Fruit fly (Drosophila melanogaster) whole organism, embryonic: Measurements from ENCODE around the gene Ugt37B1.

Experiments used
- Adf1 ChIP-seq: fragments of 200-800 bp; sonication (Bioruptor generic); IDR thresholded peaks from 2 replicates; pipeline ENCODE4 v1.3.6; 2022; ENCODE audit warnings: missing biosample characterization, missing genetic modification characterization
- Atf-2 ChIP-seq: fragments of 200-800 bp; sonication (Bioruptor generic); optimal IDR thresholded peaks from 2 replicates; lab custom pipeline; 2016; ENCODE audit warnings: missing biosample characterization, missing genetic modification characterization
- B-H1 ChIP-seq: fragments of 200-800 bp; sonication (Bioruptor generic); IDR thresholded peaks from 3 replicates; pipeline ENCODE4 v1.3.6; 2022; ENCODE audit warnings: missing biosample characterization, missing genetic modification characterization
- CG10147 ChIP-seq: fragments of 200-800 bp; sonication (Bioruptor generic); optimal IDR thresholded peaks from 2 replicates; lab custom pipeline; 2019; ENCODE audit warnings: missing biosample characterization, mild to moderate bottlenecking, missing genetic modification characterization, moderate library complexity
- CG11504 ChIP-seq: fragments of 200-800 bp; sonication (Bioruptor generic); optimal IDR thresholded peaks from 3 replicates; lab custom pipeline; 2019; ENCODE audit warnings: missing biosample characterization, mild to moderate bottlenecking, missing genetic modification characterization, moderate library complexity
- CG13775 ChIP-seq: fragments of 200-800 bp; sonication (Bioruptor generic); optimal IDR thresholded peaks from 3 replicates; lab custom pipeline; 2017; ENCODE audit warnings: missing biosample characterization, mild to moderate bottlenecking, missing genetic modification characterization
- CG17328 ChIP-seq: fragments of 200-800 bp; sonication (Bioruptor generic); IDR thresholded peaks from 2 replicates; pipeline ENCODE4 v1.3.6; 2022; ENCODE audit warnings: missing biosample characterization, missing genetic modification characterization
- CG17359 ChIP-seq: fragments of 200-800 bp; sonication (Bioruptor generic); optimal IDR thresholded peaks from 3 replicates; lab custom pipeline; 2018; ENCODE audit warnings: missing biosample characterization, mild to moderate bottlenecking, missing genetic modification characterization, moderate library complexity
- CG2120 ChIP-seq: fragments of 200-800 bp; sonication (Bioruptor generic); optimal IDR thresholded peaks from 3 replicates; lab custom pipeline; 2016; ENCODE audit warnings: missing biosample characterization, missing genetic modification characterization
- CG2202 ChIP-seq: fragments of 200-800 bp; sonication (Bioruptor generic); optimal IDR thresholded peaks from 2 replicates; lab custom pipeline; 2018; ENCODE audit warnings: missing biosample characterization, mild to moderate bottlenecking, missing genetic modification characterization
- CG2712 ChIP-seq: fragments of 200-800 bp; optimal IDR thresholded peaks from 3 replicates; lab custom pipeline; 2019; ENCODE audit warnings: missing biosample characterization, mild to moderate bottlenecking, missing genetic modification characterization, moderate library complexity
- CG2875 ChIP-seq: fragments of 200-800 bp; sonication (Bioruptor generic); optimal IDR thresholded peaks from 2 replicates; lab custom pipeline; 2017; ENCODE audit warnings: missing biosample characterization, mild to moderate bottlenecking, missing genetic modification characterization, missing genetic modification reagents
- CG33213 ChIP-seq: fragments of 200-800 bp; sonication (Bioruptor generic); optimal IDR thresholded peaks from 3 replicates; lab custom pipeline; 2016; ENCODE audit warnings: missing biosample characterization, missing genetic modification characterization
- CG34224 ChIP-seq: fragments of 200-800 bp; sonication (Bioruptor generic); IDR thresholded peaks from 3 replicates; pipeline ENCODE4 v1.3.6; 2022; ENCODE audit warnings: missing biosample characterization, missing genetic modification characterization; ENCODE audit not compliant: partially characterized antibody
- CG42726 ChIP-seq: fragments of 200-800 bp; sonication (Bioruptor generic); IDR thresholded peaks from 2 replicates; pipeline ENCODE4 v1.3.6; 2022; ENCODE audit warnings: missing biosample characterization, missing genetic modification characterization; ENCODE audit not compliant: partially characterized antibody
- CG6791 ChIP-seq: fragments of 200-800 bp; sonication (Bioruptor generic); IDR thresholded peaks from 3 replicates; pipeline ENCODE4 v1.3.6; 2022; ENCODE audit warnings: missing biosample characterization, missing genetic modification characterization; ENCODE audit not compliant: partially characterized antibody
- CG8924 ChIP-seq: fragments of 200-800 bp; optimal IDR thresholded peaks from 3 replicates; lab custom pipeline; 2019; ENCODE audit warnings: missing biosample characterization, mild to moderate bottlenecking, missing genetic modification characterization, moderate library complexity
- CG8944 ChIP-seq: fragments of 200-800 bp; sonication (Bioruptor generic); optimal IDR thresholded peaks from 3 replicates; lab custom pipeline; 2016; ENCODE audit warnings: missing biosample characterization, missing genetic modification characterization
- E2f1 ChIP-seq: fragments of 200-800 bp; sonication (Bioruptor generic); IDR thresholded peaks from 2 replicates; pipeline ENCODE4 v1.3.6; 2022; ENCODE audit warnings: missing biosample characterization, missing genetic modification characterization
- HHEX ChIP-seq: fragments of 200-800 bp; sonication (Bioruptor generic); optimal IDR thresholded peaks from 3 replicates; lab custom pipeline; 2017; ENCODE audit warnings: missing biosample characterization, mild to moderate bottlenecking, missing genetic modification characterization, missing genetic modification reagents
- HLHmδ ChIP-seq: fragments of 200-800 bp; sonication (Bioruptor generic); optimal IDR thresholded peaks from 2 replicates; lab custom pipeline; 2018; ENCODE audit warnings: missing biosample characterization, mild to moderate bottlenecking, missing genetic modification characterization, moderate library complexity
- Jarid2 ChIP-seq: fragments of 200-800 bp; sonication (Bioruptor generic); optimal IDR thresholded peaks from 3 replicates; lab custom pipeline; 2017; ENCODE audit warnings: mild to moderate bottlenecking, missing biosample characterization, missing genetic modification reagents, missing genetic modification characterization
- Mrtf ChIP-seq: fragments of 200-800 bp; sonication (Bioruptor generic); IDR thresholded peaks from 3 replicates; pipeline ENCODE4 v1.3.6; 2022; ENCODE audit warnings: missing biosample characterization, missing genetic modification characterization
- NK7.1 ChIP-seq: fragments of 200-800 bp; sonication (Bioruptor generic); optimal IDR thresholded peaks from 3 replicates; lab custom pipeline; 2016; ENCODE audit warnings: missing biosample characterization, missing genetic modification characterization
- Neu2 ChIP-seq: fragments of 200-800 bp; sonication (Bioruptor generic); optimal IDR thresholded peaks from 3 replicates; lab custom pipeline; 2016; ENCODE audit warnings: missing biosample characterization, missing genetic modification characterization, borderline replicate concordance
- Nf-YC ChIP-seq: fragments of 200-800 bp; optimal IDR thresholded peaks from 3 replicates; lab custom pipeline; 2019; ENCODE audit warnings: missing biosample characterization, mild to moderate bottlenecking, missing genetic modification characterization, moderate library complexity
- Scr ChIP-seq: fragments of 200-800 bp; sonication (Bioruptor generic); IDR thresholded peaks from 2 replicates; pipeline ENCODE4 v1.3.6; 2022; ENCODE audit warnings: missing biosample characterization, missing genetic modification characterization; ENCODE audit not compliant: partially characterized antibody
- chif ChIP-seq, 2 experiments: fragments of 200-800 bp; sonication (Bioruptor generic); optimal IDR thresholded peaks; 3 replicates each; lab custom pipeline; 2016; ENCODE audit warnings: missing biosample characterization in 2 of 2, missing genetic modification characterization in 2 of 2
- chinmo ChIP-seq: fragments of 200-800 bp; sonication (Bioruptor generic); IDR thresholded peaks from 4 replicates; pipeline ENCODE4 v1.3.6; 2022; ENCODE audit warnings: missing biosample characterization, missing genetic modification characterization; ENCODE audit not compliant: partially characterized antibody
- chn ChIP-seq: fragments of 200-800 bp; sonication (Bioruptor generic); optimal IDR thresholded peaks from 2 replicates; lab custom pipeline; 2016; ENCODE audit warnings: missing biosample characterization, missing genetic modification characterization
- ems ChIP-seq: fragments of 200-800 bp; sonication (Bioruptor generic); optimal IDR thresholded peaks from 3 replicates; lab custom pipeline; 2016; ENCODE audit warnings: missing biosample characterization, missing genetic modification characterization
- fd64A ChIP-seq: fragments of 200-800 bp; sonication (Bioruptor generic); optimal IDR thresholded peaks from 3 replicates; lab custom pipeline; 2018; ENCODE audit warnings: missing biosample characterization, mild to moderate bottlenecking, missing genetic modification characterization
- gce ChIP-seq: fragments of 200-800 bp; sonication (Bioruptor generic); IDR thresholded peaks from 3 replicates; pipeline ENCODE4 v1.3.6; 2022; ENCODE audit warnings: missing biosample characterization, missing genetic modification characterization
- gcm ChIP-seq: fragments of 200-800 bp; sonication (Bioruptor generic); optimal IDR thresholded peaks from 2 replicates; lab custom pipeline; 2019; ENCODE audit warnings: missing biosample characterization, mild to moderate bottlenecking, missing genetic modification characterization, moderate library complexity
- ken ChIP-seq: fragments of 200-800 bp; sonication (Bioruptor generic); IDR thresholded peaks from 3 replicates; pipeline ENCODE4 v1.3.6; 2022; ENCODE audit warnings: missing biosample characterization, missing genetic modification characterization
- mirr ChIP-seq: fragments of 200-800 bp; sonication (Bioruptor generic); optimal IDR thresholded peaks from 3 replicates; lab custom pipeline; 2018; ENCODE audit warnings: missing biosample characterization, mild to moderate bottlenecking, missing genetic modification characterization
- onecut ChIP-seq: fragments of 200-800 bp; sonication (Bioruptor generic); IDR thresholded peaks from 2 replicates; pipeline ENCODE4 v1.3.6; 2022; ENCODE audit warnings: missing biosample characterization, missing genetic modification characterization
- ranshi ChIP-seq: fragments of 200-800 bp; sonication (Bioruptor generic); IDR thresholded peaks from 2 replicates; pipeline ENCODE4 v1.3.6; 2022; ENCODE audit warnings: missing biosample characterization, missing genetic modification characterization
- repo ChIP-seq: fragments of 200-800 bp; sonication (Bioruptor generic); optimal IDR thresholded peaks from 2 replicates; lab custom pipeline; 2016; ENCODE audit warnings: missing biosample characterization, missing genetic modification characterization
- row ChIP-seq: fragments of 200-800 bp; sonication (Bioruptor generic); IDR thresholded peaks from 3 replicates; pipeline ENCODE4 v1.3.6; 2022; ENCODE audit warnings: missing biosample characterization, missing genetic modification characterization
- scrt ChIP-seq: fragments of 200-800 bp; sonication (Bioruptor generic); optimal IDR thresholded peaks from 2 replicates; lab custom pipeline; 2018; ENCODE audit warnings: missing biosample characterization, mild to moderate bottlenecking, missing genetic modification characterization, moderate library complexity
- sna ChIP-seq: fragments of 200-800 bp; sonication (Bioruptor generic); IDR thresholded peaks from 2 replicates; pipeline ENCODE4 v1.3.6; 2022; ENCODE audit warnings: missing biosample characterization, missing genetic modification characterization; ENCODE audit not compliant: partially characterized antibody
- so ChIP-seq: fragments of 200-800 bp; sonication (Bioruptor generic); IDR thresholded peaks from 3 replicates; pipeline ENCODE4 v1.3.6; 2022; ENCODE audit warnings: missing biosample characterization, missing genetic modification characterization
- sr ChIP-seq: fragments of 200-800 bp; sonication (Bioruptor generic); IDR thresholded peaks from 3 replicates; pipeline ENCODE4 v1.3.6; 2022; ENCODE audit warnings: missing biosample characterization, missing genetic modification characterization
- vnd ChIP-seq: fragments of 200-800 bp; sonication (Bioruptor generic); IDR thresholded peaks from 3 replicates; pipeline ENCODE4 v1.3.6; 2022; ENCODE audit warnings: missing biosample characterization, missing genetic modification characterization; ENCODE audit not compliant: partially characterized antibody
- zfh1 ChIP-seq: fragments of 200-800 bp; sonication (Bioruptor generic); IDR thresholded peaks from 3 replicates; pipeline ENCODE4 v1.3.6; 2022; ENCODE audit warnings: missing biosample characterization, missing genetic modification characterization

Gene Ugt37B1

DNA sequence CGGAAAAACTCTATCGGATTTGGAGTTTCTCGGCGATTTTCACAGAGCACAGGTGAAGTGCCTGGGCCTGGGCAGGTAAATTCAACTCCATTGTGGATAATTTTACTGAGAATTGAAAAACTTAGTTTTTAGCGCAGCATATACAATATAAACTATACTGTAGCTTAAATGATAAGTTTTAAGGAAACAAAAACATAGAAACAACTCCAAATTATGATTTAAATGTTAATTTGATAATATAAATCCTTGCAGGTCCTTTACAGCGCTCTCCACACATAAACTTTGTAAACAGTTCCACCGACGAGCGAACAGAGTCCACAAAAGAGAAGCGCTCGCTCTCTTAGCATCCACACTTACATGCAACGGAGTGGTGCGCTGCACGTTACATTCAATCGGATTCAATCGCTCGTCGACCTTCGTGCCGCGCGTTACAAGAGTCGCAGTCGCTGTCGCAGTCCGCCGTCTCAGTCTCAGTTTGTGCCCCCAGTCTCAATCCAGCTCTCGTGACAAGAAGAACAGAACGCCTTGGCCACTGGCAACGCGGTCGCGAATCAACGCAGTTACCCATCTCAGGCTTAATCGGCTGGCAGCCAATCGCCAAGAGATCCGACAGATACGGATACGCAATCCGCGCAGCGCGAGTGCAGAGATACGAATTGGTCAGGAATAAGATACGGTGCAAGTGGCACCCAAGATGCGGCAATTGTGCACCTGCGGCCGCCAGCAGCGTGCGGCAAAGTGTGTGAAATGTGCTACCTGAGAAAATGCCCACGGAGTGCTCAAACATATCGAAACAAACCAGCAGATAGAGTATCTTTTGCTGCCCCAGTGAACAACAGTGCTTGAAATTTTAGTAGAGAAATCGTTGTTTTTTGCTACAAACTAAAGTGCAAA lies 45.9 kb upstream of the Ugt37B1 start, which contains the start of gene smal (continued):
- TF ChIP-seq ems (GFP tag; lab: Kevin White, UChicago) (peak; percentile 8), Scr (peak; percentile 34; the same call in 1 of the 2 replicates), sna (GFP tag; lab: Robert Waterston, UW) (0 out of 2 replicates have a peak, but pooled peaks have one; percentile 13), so (GFP tag; lab: Robert Waterston, UW) (peak; percentile 30; the same call in 1 of the 3 replicates), CG42726 (peak; percentile 65; the same call in 1 of the 2 replicates), mirr (GFP tag; lab: Kevin White, UChicago) (no peak), Atf-2 (GFP tag; lab: Kevin White, UChicago) (no peak), gce (no peak; the same call in 2 of the 3 replicates), CG8944 (GFP tag; lab: Kevin White, UChicago) (no peak), CG11504 (tag; lab: Kevin White, UChicago) (peak; percentile 9), CG13775 (GFP tag; lab: Kevin White, UChicago) (peak; percentile 1), Adf1 (GFP tag; lab: Robert Waterston, UW) (0 out of 2 replicates have a peak, but pooled peaks have one; percentile 12), chn (peak; percentile 42), sr (0 out of 3 replicates have a peak, but pooled peaks have one; percentile 32), fd64A (GFP tag; lab: Kevin White, UChicago) (peak; percentile 15), scrt (GFP tag; lab: Kevin White, UChicago) (peak; percentile 27), chinmo (GFP tag; lab: Robert Waterston, UW) (peak; percentile 80), Neu2 (GFP tag; lab: Kevin White, UChicago) (no peak), Mrtf (0 out of 3 replicates have a peak, but pooled peaks have one; percentile 15), zfh1 (GFP tag; lab: Robert Waterston, UW) (peak; percentile 31; the same call in 1 of the 3 replicates), CG34224 (GFP tag; lab: Robert Waterston, UW) (0 out of 3 replicates have a peak, but pooled peaks have one; percentile 34), CG33213 (GFP tag; lab: Kevin White, UChicago) (peak; percentile 31), HHEX (GFP tag; lab: Kevin White, UChicago) (no peak), Nf-YC (peak; percentile 36), ken (no peak), Jarid2 (GFP tag; lab: Kevin White, UChicago) (peak; percentile 99), CG17359 (peak; percentile 22), gcm (GFP tag; lab: Kevin White, UChicago) (peak; percentile 6), CG2712 (peak; percentile 18), CG2120 (GFP tag; lab: Kevin White, UChicago) (no peak), B-H1 (GFP tag; lab: Robert Waterston, UW) (no peak), CG8924 (peak; percentile 22), ranshi (no peak), chif (GFP tag; optimal IDR thresholded peaks at IDR 0.05; lab: Kevin White, UChicago) (peak in 1 of 2 experiments; percentile 50), vnd (GFP tag; lab: Robert Waterston, UW) (peak; percentile 33; the same call in 2 of the 3 replicates), repo (peak; percentile 17), row (GFP tag; lab: Robert Waterston, UW) (peak; percentile 5; the same call in 1 of the 3 replicates), CG2875 (GFP tag; lab: Kevin White, UChicago) (peak; percentile 10), E2f1 (GFP tag; lab: Robert Waterston, UW) (peak; percentile 35; the same call in 1 of the 2 replicates), HLHmδ (GFP tag; lab: Kevin White, UChicago) (peak; percentile 92), CG6791 (GFP tag; lab: Robert Waterston, UW) (peak; percentile 67; the same call in 1 of the 3 replicates), CG2202 (tag; lab: Kevin White, UChicago) (peak; percentile 16), NK7.1 (no peak), CG17328 (GFP tag; lab: Robert Waterston, UW) (peak; percentile 28; the same call in 1 of the 2 replicates), CG10147 (GFP tag; lab: Kevin White, UChicago) (no peak), onecut (peak; percentile 63)
